Worm (Caenorhabditis elegans) whole organism, late embryonic: ENCODE results near the gene F15E6.10.

ENCODE experiments used
- C38D4.7 ChIP-seq: fragments of 200-800 bp; sonication (Bioruptor generic); optimal IDR thresholded peaks from 2 replicates; lab custom pipeline; 2018; ENCODE audit warnings: mild to moderate bottlenecking, missing genetic modification characterization, moderate library complexity, missing compliant biosample characterization
- F13H6.1 ChIP-seq: sonication (generic microtip); optimal IDR thresholded peaks from 2 replicates; lab custom pipeline; 2016; ENCODE audit warnings: missing genetic modification characterization, missing compliant biosample characterization
- Y22D7AL.16 ChIP-seq: sonication (generic microtip); optimal IDR thresholded peaks from 2 replicates; lab custom pipeline; 2016; ENCODE audit warnings: missing genetic modification characterization, missing compliant biosample characterization
- ceh-6 ChIP-seq: fragments of 200-800 bp; sonication (Bioruptor generic); optimal IDR thresholded peaks from 2 replicates; lab custom pipeline; 2018; ENCODE audit warnings: mild to moderate bottlenecking, missing genetic modification characterization, missing compliant biosample characterization
- che-1 ChIP-seq: sonication (generic microtip); optimal IDR thresholded peaks from 2 replicates; lab custom pipeline; 2016; ENCODE audit warnings: mild to moderate bottlenecking, missing genetic modification characterization, missing compliant biosample characterization
- nfya-1 ChIP-seq: sonication (generic microtip); optimal IDR thresholded peaks from 2 replicates; lab custom pipeline; 2017; ENCODE audit warnings: missing genetic modification characterization, mild to moderate bottlenecking, missing compliant biosample characterization, antibody characterized with exemption, moderate library complexity
- nhr-11 ChIP-seq: fragments of 150-350 bp; optimal IDR thresholded peaks from 2 replicates; lab custom pipeline; 2014; ENCODE audit warnings: missing biosample characterization, missing genetic modification characterization
- npax-4 ChIP-seq: sonication (generic microtip); optimal IDR thresholded peaks from 2 replicates; lab custom pipeline; 2016; ENCODE audit warnings: missing genetic modification characterization, missing compliant biosample characterization
- pag-3 ChIP-seq: sonication (generic microtip); optimal IDR thresholded peaks from 2 replicates; lab custom pipeline; 2016; ENCODE audit warnings: missing compliant biosample characterization, missing genetic modification characterization, borderline replicate concordance
- pat-9 ChIP-seq: fragments of 200-800 bp; sonication (Bioruptor generic); optimal IDR thresholded peaks from 2 replicates; lab custom pipeline; 2018; ENCODE audit warnings: mild to moderate bottlenecking, missing genetic modification characterization, moderate library complexity, missing compliant biosample characterization
- pha-4 ChIP-seq: fragments of 150-350 bp; optimal IDR thresholded peaks from 2 replicates; lab custom pipeline; 2018; ENCODE audit warnings: missing biosample characterization, missing genetic modification reagents, missing genetic modification characterization
- syd-9 ChIP-seq: sonication (generic microtip); optimal IDR thresholded peaks from 2 replicates; lab custom pipeline; 2016; ENCODE audit warnings: mild to moderate bottlenecking, missing genetic modification characterization, moderate library complexity, missing compliant biosample characterization
- unc-86 ChIP-seq: sonication (generic microtip); optimal IDR thresholded peaks from 2 replicates; lab custom pipeline; 2016; ENCODE audit warnings: missing genetic modification characterization, missing compliant biosample characterization

- no peak for TF ChIP-seq nfya-1 (tag; lab: Kevin White, UChicago)
- no peak for TF ChIP-seq unc-86
- TF ChIP-seq C38D4.7 (GFP tag; lab: Kevin White, UChicago) = no peak
- no peak for TF ChIP-seq syd-9
- TF ChIP-seq pag-3 (tag; lab: Kevin White, UChicago) = no peak
- TF ChIP-seq npax-4 = no peak
- no peak for TF ChIP-seq pha-4
- TF ChIP-seq ceh-6 = no peak
- no peak for TF ChIP-seq F13H6.1 (tag; lab: Kevin White, UChicago)
- no peak for TF ChIP-seq che-1 (tag; lab: Kevin White, UChicago)
- no peak for TF ChIP-seq nhr-11
- TF ChIP-seq pat-9 = no peak
- no peak for TF ChIP-seq Y22D7AL.16 (tag; lab: Kevin White, UChicago)
These were observed 46.2 kb upstream of the F15E6.10 start, which contains the start of gene ttr-20 for ce11 chrIV:4246493-4246892.
